Worm (Caenorhabditis elegans) whole organism, L1 larva: ENCODE data around the gene cdc-73.

Experiments used
- F16B12.6 ChIP-seq: fragments of 150-350 bp; optimal IDR thresholded peaks from 2 replicates; lab custom pipeline; 2014; ENCODE audit warnings: missing biosample characterization, missing genetic modification characterization
- ama-1 ChIP-seq: fragments of 150-350 bp; optimal IDR thresholded peaks from 2 replicates; lab custom pipeline; 2014
- blmp-1 ChIP-seq: fragments of 150-350 bp; optimal IDR thresholded peaks from 2 replicates; lab custom pipeline; 2014; ENCODE audit warnings: missing biosample characterization, missing genetic modification characterization
- ceh-82 ChIP-seq, 3 experiments: fragments of 150-350 bp in 1 of 3; sonication (generic microtip) in 2 of 3; optimal IDR thresholded peaks; 2 replicates each; lab custom pipeline; 2014 to 2017; ENCODE audit warnings: missing biosample characterization in 3 of 3, missing genetic modification characterization in 3 of 3
- ces-1 ChIP-seq: fragments of 150-350 bp; optimal IDR thresholded peaks from 2 replicates; lab custom pipeline; 2014; ENCODE audit warnings: missing biosample characterization, missing genetic modification reagents, missing genetic modification characterization
- dpl-1 ChIP-seq, 3 experiments: fragments of 150-350 bp in 2 of 3; sonication (generic microtip) in 1 of 3; optimal IDR thresholded peaks; 2 replicates each; lab custom pipeline; 2014 to 2017; ENCODE audit warnings: missing biosample characterization in 3 of 3, missing genetic modification characterization in 3 of 3, missing genetic modification reagents in 3 of 3
- efl-1 ChIP-seq, 4 experiments: fragments of 150-350 bp; optimal IDR thresholded peaks in 3 of 4; peaks in 1 of 4; 1 replicate in 1 of 4; 2 replicates in 3 of 4; lab custom pipeline; 2014; ENCODE audit warnings: missing biosample characterization in 2 of 4, missing genetic modification characterization in 2 of 4, missing genetic modification reagents in 2 of 4
- egl-13 ChIP-seq: sonication (generic microtip); optimal IDR thresholded peaks from 2 replicates; lab custom pipeline; 2016; ENCODE audit warnings: missing genotype, missing genetic modification reagents, missing genetic modification characterization, missing compliant biosample characterization
- egl-27 ChIP-seq, 2 experiments: fragments of 150-350 bp in 1 of 2; sonication (generic microtip); optimal IDR thresholded peaks; 3 replicates each; lab custom pipeline; 2017 to 2018; ENCODE audit warnings: missing biosample characterization in 2 of 2, missing genetic modification characterization in 2 of 2, missing genetic modification reagents in 2 of 2
- elt-2 ChIP-seq: sonication (generic microtip); optimal IDR thresholded peaks from 2 replicates; lab custom pipeline; 2016; ENCODE audit warnings: missing genetic modification characterization, mild to moderate bottlenecking, inconsistent platforms, missing compliant biosample characterization, missing genetic modification reagents
- elt-3 ChIP-seq, 6 experiments: fragments of 150-350 bp in 1 of 6; sonication (generic microtip); optimal IDR thresholded peaks; 2 replicates each; lab custom pipeline; 2017 to 2018; ENCODE audit warnings: missing biosample characterization in 6 of 6, missing genetic modification characterization in 6 of 6, inconsistent platforms in 1 of 6
- fkh-8 ChIP-seq: sonication (generic microtip); optimal IDR thresholded peaks from 2 replicates; lab custom pipeline; 2016; ENCODE audit warnings: mild to moderate bottlenecking, missing genetic modification characterization, missing compliant biosample characterization
- fos-1 ChIP-seq: fragments of 150-350 bp; optimal IDR thresholded peaks from 2 replicates; lab custom pipeline; 2014; ENCODE audit warnings: missing biosample characterization, missing genetic modification characterization
- grh-1 ChIP-seq: fragments of 200-800 bp; sonication (Bioruptor generic); IDR thresholded peaks from 2 replicates; pipeline ENCODE4 v1.3.6; 2022; ENCODE audit warnings: missing genetic modification reagents, missing genetic modification characterization, missing compliant biosample characterization
- hpl-2 ChIP-seq: fragments of 150-350 bp; optimal IDR thresholded peaks from 2 replicates; lab custom pipeline; 2014; ENCODE audit warnings: missing biosample characterization, missing genetic modification reagents, missing genetic modification characterization
- lin-13 ChIP-seq: fragments of 150-350 bp; optimal IDR thresholded peaks from 2 replicates; lab custom pipeline; 2014; ENCODE audit warnings: missing biosample characterization, missing genetic modification reagents, missing genetic modification characterization
- lin-14 ChIP-seq: fragments of 200-800 bp; sonication (Bioruptor generic); optimal IDR thresholded peaks from 2 replicates; lab custom pipeline; 2018; ENCODE audit warnings: mild to moderate bottlenecking, missing genetic modification characterization, moderate library complexity, missing compliant biosample characterization
- lin-15B ChIP-seq: fragments of 150-350 bp; sonication (generic microtip); optimal IDR thresholded peaks from 3 replicates; lab custom pipeline; 2014; ENCODE audit warnings: missing biosample characterization, missing genetic modification characterization
- lin-35 ChIP-seq, 2 experiments: fragments of 150-350 bp; optimal IDR thresholded peaks; 2 replicates each; lab custom pipeline; 2014; ENCODE audit warnings: missing biosample characterization in 2 of 2, missing genetic modification characterization in 2 of 2, missing genetic modification reagents in 2 of 2
- lin-39 ChIP-seq: fragments of 150-350 bp; optimal IDR thresholded peaks from 2 replicates; lab custom pipeline; 2014; ENCODE audit warnings: missing biosample characterization, missing genetic modification reagents, missing genetic modification characterization
- lsy-2 ChIP-seq, 2 experiments: fragments of 150-350 bp; optimal IDR thresholded peaks; 2 replicates each; lab custom pipeline; 2014; ENCODE audit warnings: missing biosample characterization in 2 of 2, missing genetic modification characterization in 2 of 2
- mdl-1 ChIP-seq, 2 experiments: fragments of 150-350 bp; optimal IDR thresholded peaks; 2 replicates each; lab custom pipeline; 2014 to 2017; ENCODE audit warnings: missing biosample characterization in 2 of 2, missing genetic modification characterization in 2 of 2, inconsistent platforms in 1 of 2
- nhr-11 ChIP-seq: fragments of 150-350 bp; optimal IDR thresholded peaks from 2 replicates; lab custom pipeline; 2014; ENCODE audit warnings: missing biosample characterization, missing genetic modification characterization
- nhr-19 ChIP-seq: fragments of 200-800 bp; sonication (Bioruptor generic); conservative IDR thresholded peaks from 2 replicates; pipeline ENCODE4 v1.3.6; 2022; ENCODE audit warnings: missing genetic modification characterization, missing compliant biosample characterization
- nhr-20 ChIP-seq: sonication (generic microtip); optimal IDR thresholded peaks from 2 replicates; lab custom pipeline; 2016; ENCODE audit warnings: mild to moderate bottlenecking, missing genetic modification characterization, missing compliant biosample characterization
- nhr-47 ChIP-seq: sonication (generic microtip); optimal IDR thresholded peaks from 2 replicates; lab custom pipeline; 2016; ENCODE audit warnings: mild to moderate bottlenecking, missing genetic modification characterization, moderate library complexity, missing compliant biosample characterization
- nhr-71 ChIP-seq: sonication (generic microtip); optimal IDR thresholded peaks from 2 replicates; lab custom pipeline; 2016; ENCODE audit warnings: mild to moderate bottlenecking, missing genetic modification characterization, moderate library complexity, missing compliant biosample characterization
- nhr-84 ChIP-seq: sonication (generic microtip); optimal IDR thresholded peaks from 2 replicates; lab custom pipeline; 2017; ENCODE audit warnings: missing biosample characterization, missing genetic modification characterization
- nhr-85 ChIP-seq: sonication (generic microtip); peaks from one replicate; lab custom pipeline; 2016; ENCODE audit warnings: missing genetic modification characterization, inconsistent platforms, missing compliant biosample characterization
- nhr-90 ChIP-seq: sonication (generic microtip); optimal IDR thresholded peaks from 2 replicates; lab custom pipeline; 2016; ENCODE audit warnings: mild to moderate bottlenecking, missing genetic modification characterization, missing compliant biosample characterization; ENCODE audit not compliant: poor library complexity
- pag-3 ChIP-seq: sonication (generic microtip); optimal IDR thresholded peaks from 2 replicates; lab custom pipeline; 2017; ENCODE audit warnings: missing genetic modification characterization, mild to moderate bottlenecking, missing compliant biosample characterization, antibody characterized with exemption, borderline replicate concordance; ENCODE audit not compliant: insufficient read depth
- pax-3 ChIP-seq: fragments of 200-800 bp; sonication (Bioruptor generic); optimal IDR thresholded peaks from 2 replicates; lab custom pipeline; 2018; ENCODE audit warnings: mild to moderate bottlenecking, missing genetic modification characterization, moderate library complexity, missing compliant biosample characterization
- rnt-1 ChIP-seq: sonication (generic microtip); optimal IDR thresholded peaks from 2 replicates; lab custom pipeline; 2016; ENCODE audit warnings: mild to moderate bottlenecking, missing genetic modification characterization, moderate library complexity, missing compliant biosample characterization
- snpc-4 ChIP-seq: fragments of 150-350 bp; optimal IDR thresholded peaks from 2 replicates; lab custom pipeline; 2014; ENCODE audit warnings: missing biosample characterization, missing genetic modification characterization
- snu-23 ChIP-seq: sonication (generic microtip); optimal IDR thresholded peaks from 2 replicates; lab custom pipeline; 2016; ENCODE audit warnings: missing genetic modification characterization, missing compliant biosample characterization
- sup-37 ChIP-seq: fragments of 200-800 bp; sonication (Bioruptor generic); optimal IDR thresholded peaks from 2 replicates; lab custom pipeline; 2018; ENCODE audit warnings: mild to moderate bottlenecking, missing genetic modification characterization, missing compliant biosample characterization
- unc-30 ChIP-seq: sonication (generic microtip); optimal IDR thresholded peaks from 2 replicates; lab custom pipeline; 2017; ENCODE audit warnings: missing biosample characterization, missing genetic modification characterization
- zag-1 ChIP-seq: fragments of 150-350 bp; optimal IDR thresholded peaks from 2 replicates; lab custom pipeline; 2014; ENCODE audit warnings: missing biosample characterization, missing genetic modification characterization
- zip-4 ChIP-seq: fragments of 200-800 bp; sonication (Bioruptor generic); optimal IDR thresholded peaks from 2 replicates; lab custom pipeline; 2018; ENCODE audit warnings: mild to moderate bottlenecking, missing genetic modification characterization, moderate library complexity, missing compliant biosample characterization

Gene cdc-73

DNA sequence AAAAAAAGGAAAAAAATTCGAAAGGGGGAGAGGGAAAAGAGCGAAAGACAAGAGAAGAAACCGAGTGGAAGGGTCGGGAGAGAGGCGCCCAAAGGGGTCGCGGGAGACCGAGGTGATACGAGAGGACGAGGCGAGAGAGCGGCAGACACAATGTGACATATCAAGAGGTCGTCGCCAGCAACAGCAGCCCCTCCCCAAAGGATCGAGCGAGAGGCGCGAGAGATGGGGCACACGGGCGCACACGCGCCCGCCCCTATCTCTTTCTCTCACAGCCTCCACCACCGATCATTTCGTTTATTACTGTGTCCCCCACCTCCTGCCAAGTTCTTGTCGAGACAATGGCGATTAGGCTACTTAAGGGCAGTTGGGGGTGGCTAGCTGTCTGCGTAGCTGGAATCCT lies 14.2 kb upstream of the cdc-73 start (continued):
- TF ChIP-seq efl-1 (optimal IDR thresholded peaks at IDR 0.05; lab: Kevin White, UChicago) (peak; percentile 51 to 60), efl-1 (GFP tag; optimal IDR thresholded peaks at IDR 0.05 in 1 of 2; lab: Kevin White, UChicago) (peak in 1 of 2 experiments; percentile 95), egl-13 (tag; lab: Kevin White, UChicago) (peak; percentile 7), nhr-84 (tag; lab: Kevin White, UChicago) (no peak), pax-3 (tag; lab: Kevin White, UChicago) (no peak), lin-39 (tag; lab: Kevin White, UChicago) (no peak), egl-27 (tag; optimal IDR thresholded peaks at IDR 0.05; lab: Kevin White, UChicago) (no peak), sup-37 (GFP tag; lab: Kevin White, UChicago) (no peak), ces-1 (GFP tag; lab: Kevin White, UChicago) (no peak), nhr-47 (peak; percentile 72), snpc-4 (tag; lab: Kevin White, UChicago) (no peak), fkh-8 (no peak), ama-1 (no peak), nhr-20 (tag; lab: Kevin White, UChicago) (peak; percentile 81)
- TF ChIP-seq, all 84 proteins: peak for 34

DNA sequence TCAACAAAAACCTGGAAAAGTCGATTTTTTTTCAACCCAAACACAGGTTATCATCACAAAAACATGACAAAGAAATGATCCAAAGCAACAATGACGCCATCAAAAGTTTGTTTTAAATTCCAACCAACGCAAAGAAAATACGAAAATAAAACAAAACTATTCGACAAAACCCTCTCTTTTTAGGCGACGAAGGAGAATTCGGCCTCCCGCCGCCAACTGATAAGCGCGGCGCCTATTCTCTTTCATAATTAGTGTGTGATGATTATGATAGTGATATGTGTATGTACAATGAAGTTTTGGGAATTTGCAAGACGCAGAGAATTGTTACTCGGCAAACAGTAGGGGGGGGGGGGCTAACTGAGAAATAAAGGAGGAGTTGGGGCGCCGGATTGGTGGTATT lies 13.1 kb upstream of the cdc-73 start:
- peak in 1 of 6 experiments; percentile 27 for TF ChIP-seq elt-3 (tag; optimal IDR thresholded peaks at IDR 0.05; lab: Kevin White, UChicago)
- TF ChIP-seq blmp-1 (tag; lab: Kevin White, UChicago) = peak; percentile 57
- no peak for TF ChIP-seq efl-1 (optimal IDR thresholded peaks at IDR 0.05; lab: Kevin White, UChicago)
- TF ChIP-seq efl-1 (GFP tag; optimal IDR thresholded peaks at IDR 0.05 in 1 of 2; lab: Kevin White, UChicago) = peak in 1 of 2 experiments; percentile 50
- TF ChIP-seq lin-35 (GFP tag; optimal IDR thresholded peaks at IDR 0.05; lab: Kevin White, UChicago) = peak in 1 of 2 experiments; percentile 44
- no peak for TF ChIP-seq lin-13 (GFP tag; lab: Kevin White, UChicago)
- TF ChIP-seq zag-1 (tag; lab: Kevin White, UChicago) = no peak
- peak; percentile 63 for TF ChIP-seq elt-2 (tag; lab: Kevin White, UChicago)
- no peak for TF ChIP-seq unc-30 (tag; lab: Kevin White, UChicago)

DNA sequence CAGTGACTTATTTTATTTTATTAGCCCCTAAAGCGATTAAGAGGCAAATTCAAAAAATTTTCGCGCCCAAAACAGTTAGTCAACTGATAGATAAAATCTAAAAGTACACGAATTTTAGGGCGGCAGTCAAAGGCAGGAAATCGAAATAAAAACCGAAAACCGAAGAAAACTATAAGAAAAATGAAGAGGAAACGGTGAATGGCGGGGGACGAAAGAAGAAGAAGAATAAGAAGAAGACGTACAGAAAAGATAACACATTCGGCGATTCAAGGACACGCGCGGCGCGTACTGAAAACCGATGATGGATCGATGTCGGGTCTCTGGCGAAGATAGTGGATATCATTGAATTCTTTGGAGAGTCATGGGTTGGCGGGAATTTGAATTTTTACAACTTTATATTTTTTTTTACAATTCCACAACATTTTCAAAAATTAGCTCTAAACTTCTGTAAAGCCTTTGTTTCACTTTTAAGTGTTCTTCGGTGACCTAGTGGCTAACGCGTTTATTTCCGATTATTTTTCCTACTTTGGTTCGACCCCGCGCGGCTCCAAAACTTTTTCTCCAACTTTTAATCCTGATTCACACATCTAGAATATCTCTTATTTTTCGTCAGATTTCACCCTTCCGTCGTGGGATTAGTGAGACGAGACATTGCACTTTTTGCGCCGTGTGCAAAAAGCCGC lies 11.3 kb upstream of the cdc-73 start:
- TF ChIP-seq nhr-11 (no peak), nhr-85 (tag; lab: Kevin White, UChicago) (peak; percentile 96), snu-23 (GFP tag; lab: Kevin White, UChicago) (peak; percentile 76), elt-2 (tag; lab: Kevin White, UChicago) (no peak), hpl-2 (GFP tag; lab: Kevin White, UChicago) (no peak), nhr-71 (tag; lab: Kevin White, UChicago) (peak; percentile 71), lin-15B (tag; lab: Kevin White, UChicago) (peak; percentile 61), elt-3 (tag; optimal IDR thresholded peaks at IDR 0.05; lab: Kevin White, UChicago) (peak in 5 of 6 experiments; percentile 53 to 95 (median 73)), lin-13 (GFP tag; lab: Kevin White, UChicago) (peak; percentile 72), pag-3 (tag; lab: Kevin White, UChicago) (peak; percentile 59), nhr-90 (peak; percentile 68), pax-3 (tag; lab: Kevin White, UChicago) (no peak), nhr-20 (tag; lab: Kevin White, UChicago) (peak; percentile 70), dpl-1 (GFP tag; optimal IDR thresholded peaks at IDR 0.05; lab: Kevin White, UChicago) (peak; percentile 69 to 80 (median 75)), nhr-19 (GFP tag; lab: Robert Waterston, UW) (peak; percentile 29; the same call in 1 of the 2 replicates), efl-1 (optimal IDR thresholded peaks at IDR 0.05; lab: Kevin White, UChicago) (peak in 1 of 2 experiments; percentile 77), efl-1 (GFP tag; optimal IDR thresholded peaks at IDR 0.05 in 1 of 2; lab: Kevin White, UChicago) (peak; percentile 74 to 98), blmp-1 (tag; lab: Kevin White, UChicago) (peak; percentile 92), rnt-1 (tag; lab: Kevin White, UChicago) (peak; percentile 35), lsy-2 (tag; optimal IDR thresholded peaks at IDR 0.05; lab: Kevin White, UChicago) (peak in 1 of 2 experiments; percentile 49), grh-1 (peak; percentile 38; the same call in 1 of the 2 replicates), zip-4 (GFP tag; lab: Kevin White, UChicago) (no peak), mdl-1 (tag; optimal IDR thresholded peaks at IDR 0.05; lab: Kevin White, UChicago) (peak in 1 of 2 experiments; percentile 43), F16B12.6 (no peak), lin-35 (GFP tag; optimal IDR thresholded peaks at IDR 0.05; lab: Kevin White, UChicago) (peak; percentile 72 to 85), ceh-82 (tag; optimal IDR thresholded peaks at IDR 0.05; lab: Kevin White, UChicago) (peak in 1 of 3 experiments; percentile 6), nhr-47 (peak; percentile 6), fos-1 (tag; lab: Kevin White, UChicago) (no peak), lin-14 (GFP tag; lab: Kevin White, UChicago) (peak; percentile 81)
- TF ChIP-seq, all 84 proteins: peak for 21
